Worm (Caenorhabditis elegans): ENCODE measurements around the gene nrde-2.

DNA sequence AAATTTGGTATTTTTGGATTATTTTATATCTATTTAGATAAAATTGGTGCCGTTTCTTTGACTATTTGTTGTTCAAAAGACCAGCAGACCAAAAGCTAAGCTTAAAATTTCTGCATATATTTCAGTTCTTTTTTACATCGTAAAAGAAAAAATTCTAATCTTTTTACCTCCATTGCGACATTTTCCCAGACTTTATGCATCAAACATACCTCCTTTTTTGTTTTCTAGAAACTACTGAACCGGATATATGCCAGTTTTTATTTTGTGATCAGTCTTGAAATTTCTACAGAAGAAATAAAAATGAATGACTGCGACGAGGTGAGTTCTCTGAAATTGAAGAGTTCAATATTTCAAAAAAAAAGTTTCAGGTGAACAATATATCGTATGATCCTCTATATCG, 52.8 kb downstream of the nrde-2 start, which contains the start of gene srb-6:
- TF ChIP-seq zfp-2 (tag; optimal IDR thresholded peaks at IDR 0.05) (no peak), pha-4 (GFP tag; IDR thresholded peaks at IDR 0.05) (no peak), pha-4 (tag; optimal IDR thresholded peaks at IDR 0.05) (no peak), rbr-2 (tag; optimal IDR thresholded peaks at IDR 0.05) (no peak), nhr-10 (tag; optimal IDR thresholded peaks at IDR 0.05) (no peak), gei-8 (GFP tag; optimal IDR thresholded peaks at IDR 0.05) (no peak), snpc-4 (tag; optimal IDR thresholded peaks at IDR 0.05) (no peak), lsy-2 (tag; optimal IDR thresholded peaks at IDR 0.05) (no peak), ama-1 (optimal IDR thresholded peaks at IDR 0.05) (no peak), F49E8.2 (tag; optimal IDR thresholded peaks at IDR 0.05; ENCODE audit: borderline replicate concordance) (no peak)

Data from whole organism, L4 larva.